Worm (Caenorhabditis elegans): ENCODE measurements around the gene aqp-11.
A peak's percentile ranks its signal among the peaks of the same experiment; 100 is the strongest.

aqp-11 gene

ce11 chrIII:13672654-13673330 is at the start of gene aqp-11:
Gene aqp-11 (plus strand): TSS chrIII:13673280.
- TF ChIP-seq unc-62 (GFP tag; optimal IDR thresholded peaks at IDR 0.05) = no peak

- TF ChIP-seq unc-62 (GFP tag; optimal IDR thresholded peaks at IDR 0.05) = no peak
These were observed 48.9 kb upstream of the aqp-11 start, which contains the start of gene taf-9 for ce11 chrIII:13624226-13624625. Gene taf-9 (plus strand): TSS chrIII:13624276.

ce11 chrIII:13625650-13626430 is 47.2 kb upstream of the aqp-11 start:
- no peak for TF ChIP-seq unc-62 (GFP tag; optimal IDR thresholded peaks at IDR 0.05)

ce11 chrIII:13626692-13627091 is 46.4 kb upstream of the aqp-11 start, which contains the start of gene T12D8.5:
Gene T12D8.5 (minus strand): TSS chrIII:13626786.
- no peak for TF ChIP-seq unc-62 (GFP tag; optimal IDR thresholded peaks at IDR 0.05)

ce11 chrIII:13630708-13631107 is 42.4 kb upstream of the aqp-11 start, which contains the start of gene arrd-17:
Gene arrd-17 (minus strand): TSS chrIII:13630808.
- TF ChIP-seq unc-62 (GFP tag; optimal IDR thresholded peaks at IDR 0.05) = no peak

- no peak for TF ChIP-seq unc-62 (GFP tag; optimal IDR thresholded peaks at IDR 0.05)
These were observed 39.3 kb upstream of the aqp-11 start for ce11 chrIII:13633826-13634225.

ce11 chrIII:13635235-13635634 is 37.8 kb upstream of the aqp-11 start:
- no peak for TF ChIP-seq unc-62 (GFP tag; optimal IDR thresholded peaks at IDR 0.05)

ce11 chrIII:13635730-13636360 is 37.2 kb upstream of the aqp-11 start:
- TF ChIP-seq unc-62 (GFP tag; optimal IDR thresholded peaks at IDR 0.05) = no peak

- no peak for TF ChIP-seq unc-62 (GFP tag; optimal IDR thresholded peaks at IDR 0.05)
These were observed 35.4 kb upstream of the aqp-11 start for ce11 chrIII:13637681-13638080.

ce11 chrIII:13640003-13640499 is 33.0 kb upstream of the aqp-11 start:
- no peak for TF ChIP-seq unc-62 (GFP tag; optimal IDR thresholded peaks at IDR 0.05)

ce11 chrIII:13640869-13641268 is 32.2 kb upstream of the aqp-11 start:
- no peak for TF ChIP-seq unc-62 (GFP tag; optimal IDR thresholded peaks at IDR 0.05)

- TF ChIP-seq unc-62 (GFP tag; optimal IDR thresholded peaks at IDR 0.05) = no peak
These were observed 31.5 kb upstream of the aqp-11 start, which contains the start of gene acbp-5 for ce11 chrIII:13641588-13641987. Gene acbp-5 (minus strand): TSS chrIII:13641688.

- no peak for TF ChIP-seq unc-62 (GFP tag; optimal IDR thresholded peaks at IDR 0.05)
These were observed 30.9 kb upstream of the aqp-11 start, which contains the start of gene T12D8.10 for ce11 chrIII:13642227-13642626. Gene T12D8.10 (minus strand): TSS chrIII:13642327.

- TF ChIP-seq unc-62 (GFP tag; optimal IDR thresholded peaks at IDR 0.05) = no peak
These were observed 30.3 kb upstream of the aqp-11 start for ce11 chrIII:13642776-13643175.

ce11 chrIII:13643534-13643933 is 29.5 kb upstream of the aqp-11 start, which contains the start of the genes drr-2 and set-16:
Gene drr-2 (minus strand): TSS chrIII:13643570.
Gene set-16 (plus strand): TSS chrIII:13643916.
- TF ChIP-seq unc-62 (GFP tag; optimal IDR thresholded peaks at IDR 0.05) = peak; percentile 42

ce11 chrIII:13644279-13644678 is 28.8 kb upstream of the aqp-11 start:
- no peak for TF ChIP-seq unc-62 (GFP tag; optimal IDR thresholded peaks at IDR 0.05)

Measured in whole organism, dauer.